Worm (Caenorhabditis elegans) whole organism, mixed stage, embryonic: ENCODE measurements around the gene C05D12.5.

Experiments used
- ces-1 ChIP-seq: fragments of 150-350 bp; optimal IDR thresholded peaks from 2 replicates; lab custom pipeline; 2014; ENCODE audit warnings: missing biosample characterization, missing genetic modification reagents, missing genetic modification characterization
- elt-1 ChIP-seq: sonication (generic microtip); optimal IDR thresholded peaks from 2 replicates; lab custom pipeline; 2017; ENCODE audit warnings: missing genetic modification characterization, mild to moderate bottlenecking, missing compliant biosample characterization, antibody characterized with exemption, moderate library complexity, borderline replicate concordance; ENCODE audit not compliant: insufficient read depth
- flh-1 ChIP-seq: fragments of 200-800 bp; sonication (Bioruptor generic); optimal IDR thresholded peaks from 2 replicates; lab custom pipeline; 2018; ENCODE audit warnings: mild to moderate bottlenecking, missing genetic modification characterization, moderate library complexity, missing compliant biosample characterization
- ham-2 ChIP-seq: fragments of 200-800 bp; sonication (Bioruptor generic); optimal IDR thresholded peaks from 2 replicates; lab custom pipeline; 2018; ENCODE audit warnings: mild to moderate bottlenecking, missing genetic modification characterization, missing compliant biosample characterization
- hlh-1 ChIP-seq: fragments of 150-350 bp; optimal IDR thresholded peaks from 2 replicates; lab custom pipeline; 2014; ENCODE audit warnings: missing biosample characterization, missing genetic modification reagents, missing genetic modification characterization
- lin-13 ChIP-seq: fragments of 150-350 bp; optimal IDR thresholded peaks from 2 replicates; lab custom pipeline; 2014; ENCODE audit warnings: missing biosample characterization, missing genetic modification characterization
- nhr-12 ChIP-seq: fragments of 150-350 bp; optimal IDR thresholded peaks from 2 replicates; lab custom pipeline; 2014; ENCODE audit warnings: missing biosample characterization, missing genetic modification characterization
- nhr-237 ChIP-seq: fragments of 150-350 bp; optimal IDR thresholded peaks from 2 replicates; lab custom pipeline; 2014; ENCODE audit warnings: missing biosample characterization, missing genetic modification characterization
- nhr-76 ChIP-seq: sonication (generic microtip); optimal IDR thresholded peaks from 2 replicates; lab custom pipeline; 2017; ENCODE audit warnings: missing biosample characterization, missing genetic modification characterization
- pha-4 ChIP-seq: fragments of 150-350 bp; optimal IDR thresholded peaks from 2 replicates; lab custom pipeline; 2018; ENCODE audit warnings: missing biosample characterization, missing genetic modification reagents, missing genetic modification characterization
- snpc-4 ChIP-seq: fragments of 150-350 bp; optimal IDR thresholded peaks from 2 replicates; lab custom pipeline; 2014; ENCODE audit warnings: missing biosample characterization, missing genetic modification characterization
- unc-39 ChIP-seq: fragments of 150-350 bp; optimal IDR thresholded peaks from 2 replicates; lab custom pipeline; 2014; ENCODE audit warnings: missing biosample characterization, missing genetic modification characterization
- ztf-11 ChIP-seq: fragments of 150-350 bp; optimal IDR thresholded peaks from 2 replicates; lab custom pipeline; 2014; ENCODE audit warnings: missing biosample characterization, missing genetic modification characterization

- peak; percentile 93 for TF ChIP-seq lin-13 (tag; lab: Kevin White, UChicago)
- peak; percentile 44 for TF ChIP-seq hlh-1
- peak; percentile 72 for TF ChIP-seq nhr-237
- no peak for TF ChIP-seq nhr-12 (tag; lab: Kevin White, UChicago)
- TF ChIP-seq ham-2 (GFP tag; lab: Kevin White, UChicago) = no peak
- peak; percentile 96 for TF ChIP-seq pha-4
- peak; percentile 67 for TF ChIP-seq ces-1 (GFP tag; lab: Kevin White, UChicago)
- no peak for TF ChIP-seq elt-1
- TF ChIP-seq snpc-4 (tag; lab: Kevin White, UChicago) = no peak
- no peak for TF ChIP-seq flh-1
- TF ChIP-seq unc-39 (tag; lab: Kevin White, UChicago) = no peak
- peak; percentile 75 for TF ChIP-seq ztf-11 (tag; lab: Kevin White, UChicago)
- no peak for TF ChIP-seq nhr-76 (tag; lab: Kevin White, UChicago)
Measured at ce11 chrII:11453025-11453424, 19.0 kb downstream of the C05D12.5 start, which contains the start of gene rsp-1.
